Fruit fly (Drosophila melanogaster) whole organism, embryonic: Measurements from ENCODE around the gene Dad1.

Experiments
- Aef1 ChIP-seq: fragments of 200-800 bp; sonication (Bioruptor generic); IDR thresholded peaks from 3 replicates; pipeline ENCODE4 v1.3.6; 2022; ENCODE audit warnings: missing biosample characterization, missing genetic modification characterization
- Bgb ChIP-seq: fragments of 200-800 bp; sonication (Bioruptor generic); IDR thresholded peaks from 2 replicates; pipeline ENCODE4 v1.3.6; 2022; ENCODE audit warnings: missing biosample characterization, missing genetic modification characterization; ENCODE audit not compliant: partially characterized antibody
- CG10267 ChIP-seq: fragments of 200-800 bp; sonication (Bioruptor generic); optimal IDR thresholded peaks from 2 replicates; lab custom pipeline; 2018; ENCODE audit warnings: missing biosample characterization, mild to moderate bottlenecking, missing genetic modification characterization, moderate library complexity
- CG11723 ChIP-seq: fragments of 200-800 bp; sonication (Bioruptor generic); optimal IDR thresholded peaks from 2 replicates; lab custom pipeline; 2017; ENCODE audit warnings: missing biosample characterization, mild to moderate bottlenecking, missing genetic modification characterization
- CG14050 ChIP-seq: fragments of 200-800 bp; sonication (Bioruptor generic); IDR thresholded peaks from 3 replicates; pipeline ENCODE4 v1.3.6; 2022; ENCODE audit warnings: missing biosample characterization, missing genetic modification characterization
- CG17612 ChIP-seq: fragments of 200-800 bp; sonication (Bioruptor generic); IDR thresholded peaks from 2 replicates; pipeline ENCODE4 v1.3.6; 2022; ENCODE audit warnings: missing biosample characterization, missing genetic modification characterization
- CG17912 ChIP-seq: fragments of 200-800 bp; sonication (Bioruptor generic); optimal IDR thresholded peaks from 2 replicates; lab custom pipeline; 2018; ENCODE audit warnings: missing biosample characterization, mild to moderate bottlenecking, missing genetic modification characterization
- CG1832 ChIP-seq: fragments of 200-800 bp; sonication (Bioruptor generic); optimal IDR thresholded peaks from 2 replicates; lab custom pipeline; 2017; ENCODE audit warnings: missing biosample characterization, mild to moderate bottlenecking, missing genetic modification characterization, inconsistent platforms
- CG32532 ChIP-seq: fragments of 200-800 bp; sonication (Bioruptor generic); IDR thresholded peaks from 2 replicates; pipeline ENCODE4 v1.3.6; 2022; ENCODE audit warnings: missing biosample characterization, missing genetic modification characterization
- CG34224 ChIP-seq: fragments of 200-800 bp; sonication (Bioruptor generic); IDR thresholded peaks from 3 replicates; pipeline ENCODE4 v1.3.6; 2022; ENCODE audit warnings: missing biosample characterization, missing genetic modification characterization; ENCODE audit not compliant: partially characterized antibody
- CG34376 ChIP-seq: fragments of 200-800 bp; sonication (Bioruptor generic); optimal IDR thresholded peaks from 2 replicates; lab custom pipeline; 2018; ENCODE audit warnings: missing biosample characterization, mild to moderate bottlenecking, missing genetic modification characterization
- CG34422 ChIP-seq: fragments of 200-800 bp; sonication (Bioruptor generic); IDR thresholded peaks from 3 replicates; pipeline ENCODE4 v1.3.6; 2022; ENCODE audit warnings: missing biosample characterization, missing genetic modification characterization
- CG42726 ChIP-seq: fragments of 200-800 bp; sonication (Bioruptor generic); IDR thresholded peaks from 2 replicates; pipeline ENCODE4 v1.3.6; 2022; ENCODE audit warnings: missing biosample characterization, missing genetic modification characterization; ENCODE audit not compliant: partially characterized antibody
- CG4282 ChIP-seq: fragments of 200-800 bp; sonication (Bioruptor generic); optimal IDR thresholded peaks from 2 replicates; lab custom pipeline; 2016; ENCODE audit warnings: missing biosample characterization, missing genetic modification characterization
- CG43689 ChIP-seq: fragments of 200-800 bp; sonication (Bioruptor generic); IDR thresholded peaks from 2 replicates; pipeline ENCODE4 v1.3.6; 2022; ENCODE audit warnings: missing biosample characterization, missing genetic modification characterization
- CG4854 ChIP-seq: fragments of 200-800 bp; sonication (Bioruptor generic); optimal IDR thresholded peaks from 2 replicates; lab custom pipeline; 2016; ENCODE audit warnings: missing biosample characterization, missing genetic modification characterization, inconsistent platforms
- CG6813 ChIP-seq: fragments of 200-800 bp; sonication (Bioruptor generic); optimal IDR thresholded peaks from 2 replicates; lab custom pipeline; 2017; ENCODE audit warnings: missing biosample characterization, missing genetic modification characterization, mild to moderate bottlenecking, moderate library complexity, missing genetic modification reagents
- CG7745 ChIP-seq: fragments of 200-800 bp; sonication (Bioruptor generic); optimal IDR thresholded peaks from 2 replicates; lab custom pipeline; 2018; ENCODE audit warnings: missing biosample characterization, mild to moderate bottlenecking, missing genetic modification characterization, moderate library complexity
- CG8924 ChIP-seq: fragments of 200-800 bp; optimal IDR thresholded peaks from 3 replicates; lab custom pipeline; 2019; ENCODE audit warnings: missing biosample characterization, mild to moderate bottlenecking, missing genetic modification characterization, moderate library complexity
- Doc2 ChIP-seq: fragments of 200-800 bp; sonication (Bioruptor generic); IDR thresholded peaks from 2 replicates; pipeline ENCODE4 v1.3.6; 2022; ENCODE audit warnings: missing biosample characterization, missing genetic modification characterization
- Dp ChIP-seq: fragments of 200-800 bp; sonication (Bioruptor generic); optimal IDR thresholded peaks from 2 replicates; lab custom pipeline; 2018; ENCODE audit warnings: missing biosample characterization, mild to moderate bottlenecking, missing genetic modification characterization, moderate library complexity
- Dref ChIP-seq: fragments of 200-800 bp; sonication (Bioruptor generic); IDR thresholded peaks from 2 replicates; pipeline ENCODE4 v1.3.6; 2022; ENCODE audit warnings: missing biosample characterization, missing genetic modification characterization
- Drgx ChIP-seq: fragments of 200-800 bp; sonication (Bioruptor generic); IDR thresholded peaks from 2 replicates; pipeline ENCODE4 v1.3.6; 2022; ENCODE audit warnings: missing biosample characterization, missing genetic modification characterization
- Fer1 ChIP-seq: fragments of 200-800 bp; sonication (Bioruptor generic); optimal IDR thresholded peaks from 2 replicates; lab custom pipeline; 2017; ENCODE audit warnings: missing biosample characterization, mild to moderate bottlenecking, missing genetic modification characterization
- HLHmδ ChIP-seq: fragments of 200-800 bp; sonication (Bioruptor generic); optimal IDR thresholded peaks from 2 replicates; lab custom pipeline; 2018; ENCODE audit warnings: missing biosample characterization, mild to moderate bottlenecking, missing genetic modification characterization, moderate library complexity
- Lim3 ChIP-seq: fragments of 200-800 bp; sonication (Bioruptor generic); IDR thresholded peaks from 2 replicates; pipeline ENCODE4 v1.3.6; 2022; ENCODE audit warnings: missing biosample characterization, missing genetic modification characterization
- Meics ChIP-seq: fragments of 200-800 bp; sonication (Bioruptor generic); optimal IDR thresholded peaks from 2 replicates; lab custom pipeline; 2017; ENCODE audit warnings: missing biosample characterization, mild to moderate bottlenecking, missing genetic modification characterization
- Pdp1 ChIP-seq, 2 experiments: fragments of 200-800 bp; sonication (Bioruptor generic); optimal IDR thresholded peaks; 3 replicates each; lab custom pipeline; 2016; ENCODE audit warnings: missing biosample characterization in 2 of 2, missing genetic modification characterization in 2 of 2, mild to moderate bottlenecking in 1 of 2, moderate library complexity in 1 of 2
- Side ChIP-seq: fragments of 200-800 bp; sonication (Bioruptor generic); optimal IDR thresholded peaks from 2 replicates; lab custom pipeline; 2016; ENCODE audit warnings: missing biosample characterization, missing genetic modification characterization
- Tbp ChIP-seq: fragments of >200 bp; optimal IDR thresholded peaks from 2 replicates; lab custom pipeline; 2018; ENCODE audit warnings: missing biosample characterization, missing genetic modification characterization
- cwo ChIP-seq: fragments of 200-800 bp; sonication (Bioruptor generic); optimal IDR thresholded peaks from 3 replicates; lab custom pipeline; 2017; ENCODE audit warnings: missing biosample characterization, missing genetic modification characterization, mild to moderate bottlenecking, moderate library complexity, missing genetic modification reagents
- dmrt11E ChIP-seq: fragments of 200-800 bp; sonication (Bioruptor generic); optimal IDR thresholded peaks from 3 replicates; lab custom pipeline; 2018; ENCODE audit warnings: missing biosample characterization, mild to moderate bottlenecking, missing genetic modification characterization, moderate library complexity
- dpn ChIP-seq, 2 experiments: fragments of 200-800 bp; sonication (Bioruptor generic); optimal IDR thresholded peaks; 3 replicates each; lab custom pipeline; 2016; ENCODE audit warnings: missing biosample characterization in 2 of 2, missing genetic modification characterization in 2 of 2
- en ChIP-seq: fragments of 200-800 bp; sonication (Bioruptor generic); optimal IDR thresholded peaks from 2 replicates; lab custom pipeline; 2016; ENCODE audit warnings: missing biosample characterization, missing genetic modification characterization
- hth ChIP-seq: fragments of >200 bp; optimal IDR thresholded peaks from 2 replicates; lab custom pipeline; 2017; ENCODE audit warnings: inconsistent platforms
- jigr1 ChIP-seq: fragments of 200-800 bp; sonication (Bioruptor generic); IDR thresholded peaks from 3 replicates; pipeline ENCODE4 v1.3.6; 2022; ENCODE audit warnings: missing biosample characterization, missing genetic modification characterization
- lbe ChIP-seq: fragments of 200-800 bp; sonication (Bioruptor generic); optimal IDR thresholded peaks from 2 replicates; lab custom pipeline; 2016; ENCODE audit warnings: missing biosample characterization, mild to moderate bottlenecking, missing genetic modification characterization
- mam ChIP-seq: fragments of 200-800 bp; sonication (Bioruptor generic); optimal IDR thresholded peaks from 3 replicates; lab custom pipeline; 2016; ENCODE audit warnings: missing biosample characterization, missing genetic modification characterization
- odd ChIP-seq: fragments of 200-800 bp; sonication (Bioruptor generic); optimal IDR thresholded peaks from 2 replicates; lab custom pipeline; 2017; ENCODE audit warnings: missing biosample characterization, mild to moderate bottlenecking, missing genetic modification characterization
- pb ChIP-seq: fragments of 200-800 bp; sonication (Bioruptor generic); optimal IDR thresholded peaks from 3 replicates; lab custom pipeline; 2016; ENCODE audit warnings: missing biosample characterization, missing genetic modification characterization
- run ChIP-seq: fragments of 200-800 bp; sonication (Bioruptor generic); optimal IDR thresholded peaks from 3 replicates; lab custom pipeline; 2018; ENCODE audit warnings: missing biosample characterization, mild to moderate bottlenecking, missing genetic modification characterization
- salm ChIP-seq: fragments of 200-800 bp; sonication (Bioruptor generic); optimal IDR thresholded peaks from 2 replicates; lab custom pipeline; 2018; ENCODE audit warnings: missing biosample characterization, mild to moderate bottlenecking, missing genetic modification characterization
- scrt ChIP-seq: fragments of 200-800 bp; sonication (Bioruptor generic); optimal IDR thresholded peaks from 2 replicates; lab custom pipeline; 2018; ENCODE audit warnings: missing biosample characterization, mild to moderate bottlenecking, missing genetic modification characterization, moderate library complexity
- sqz ChIP-seq: fragments of 200-800 bp; sonication (Bioruptor generic); optimal IDR thresholded peaks from 3 replicates; lab custom pipeline; 2018; ENCODE audit warnings: missing biosample characterization, mild to moderate bottlenecking, missing genetic modification characterization
- twi ChIP-seq: fragments of 200-800 bp; optimal IDR thresholded peaks from 2 replicates; lab custom pipeline; 2019; ENCODE audit warnings: missing biosample characterization, mild to moderate bottlenecking, missing genetic modification characterization, moderate library complexity
- tx ChIP-seq: fragments of 200-800 bp; sonication (Bioruptor generic); optimal IDR thresholded peaks from 2 replicates; lab custom pipeline; 2016; ENCODE audit warnings: missing biosample characterization, missing genetic modification characterization
- z ChIP-seq: fragments of 200-800 bp; sonication (Bioruptor generic); IDR thresholded peaks from 3 replicates; pipeline ENCODE4 v1.3.6; 2022; ENCODE audit warnings: missing biosample characterization, missing genetic modification characterization
- zen ChIP-seq: fragments of 200-800 bp; sonication (Bioruptor generic); optimal IDR thresholded peaks from 3 replicates; lab custom pipeline; 2018; ENCODE audit warnings: missing biosample characterization, mild to moderate bottlenecking, missing genetic modification characterization, moderate library complexity
- zfh2 ChIP-seq: fragments of 200-800 bp; sonication (Bioruptor generic); optimal IDR thresholded peaks from 2 replicates; lab custom pipeline; 2016; ENCODE audit warnings: missing biosample characterization, missing genetic modification characterization

Gene Dad1

DNA sequence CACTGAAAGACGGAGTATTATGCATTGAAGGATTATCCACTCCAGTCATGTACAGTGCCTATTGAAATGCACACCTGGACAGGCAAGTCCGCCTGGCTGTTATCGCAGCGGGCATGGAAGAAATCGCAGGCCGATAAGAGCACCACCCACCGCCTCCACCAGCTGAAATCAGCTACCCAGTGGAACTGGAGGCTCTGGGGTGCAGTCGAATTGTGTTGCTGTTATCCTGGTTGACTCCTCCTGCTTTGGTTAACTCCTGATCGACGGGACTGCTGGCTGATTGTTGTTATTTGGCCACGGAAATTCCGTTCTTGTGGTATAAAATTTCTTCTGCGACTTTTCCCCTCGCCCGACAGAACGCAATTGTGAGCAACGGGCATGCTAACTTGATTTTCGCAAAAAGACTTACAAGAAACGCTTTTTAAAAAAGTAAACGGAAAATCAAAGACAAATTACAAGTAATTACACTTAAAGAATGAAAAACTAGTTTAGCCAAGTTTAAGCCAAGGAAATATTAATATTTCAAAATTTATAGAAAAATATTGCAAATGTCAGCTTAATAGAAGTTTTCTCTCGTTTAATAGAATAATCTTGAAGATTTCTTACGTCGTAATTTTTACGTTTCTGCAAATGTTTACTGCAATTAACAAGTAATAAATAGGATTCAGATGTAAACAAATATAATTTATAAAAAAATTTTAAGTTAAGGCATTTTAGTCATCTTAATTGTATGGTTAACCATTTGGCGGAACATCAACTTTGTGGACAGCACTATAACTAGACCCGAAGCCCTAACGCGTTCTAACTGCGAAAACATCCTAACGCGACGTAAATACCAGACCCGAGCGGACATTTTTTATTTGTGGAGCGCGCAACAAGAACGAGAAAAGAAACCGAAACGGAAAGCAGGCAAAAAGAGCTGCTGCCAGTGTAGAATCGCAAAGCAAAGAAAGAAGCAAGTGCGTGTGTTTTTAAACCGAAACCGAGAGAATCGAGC, 31.2 kb upstream of the Dad1 start, which contains the start of the genes CG13398 and Akap200:
Gene CG13398 (minus strand): TSS at position 370 of the 997 bp plus-strand sequence.
Gene Akap200 (plus strand): TSS at position 804 of the 997 bp plus-strand sequence.
- TF ChIP-seq HLHmδ (GFP tag; lab: Kevin White, UChicago) (peak; percentile 67), odd (no peak), CG34422 (GFP tag; lab: Robert Waterston, UW) (no peak), CG42726 (no peak), CG17612 (GFP tag; lab: Robert Waterston, UW) (no peak), CG4282 (no peak), CG11723 (GFP tag; lab: Kevin White, UChicago) (no peak), CG6813 (GFP tag; lab: Kevin White, UChicago) (no peak), run (tag; lab: Kevin White, UChicago) (no peak), Aef1 (no peak), CG34224 (GFP tag; lab: Robert Waterston, UW) (no peak), en (GFP tag; lab: Kevin White, UChicago) (no peak), CG10267 (tag; lab: Kevin White, UChicago) (peak; percentile 47), pb (GFP tag; lab: Kevin White, UChicago) (no peak), dmrt11E (tag; lab: Kevin White, UChicago) (no peak), z (GFP tag; lab: Robert Waterston, UW) (no peak), CG32532 (GFP tag; lab: Robert Waterston, UW) (no peak), lbe (GFP tag; lab: Kevin White, UChicago) (no peak), cwo (GFP tag; lab: Kevin White, UChicago) (no peak), salm (tag; lab: Kevin White, UChicago) (no peak), zfh2 (no peak), Dref (GFP tag; lab: Robert Waterston, UW) (0 out of 2 replicates have a peak, but pooled peaks have one; percentile 20), Side (GFP tag; lab: Kevin White, UChicago) (no peak), Fer1 (GFP tag; lab: Kevin White, UChicago) (no peak), Lim3 (GFP tag; lab: Robert Waterston, UW) (no peak), jigr1 (GFP tag; lab: Robert Waterston, UW) (no peak), scrt (GFP tag; lab: Kevin White, UChicago) (no peak), twi (tag; lab: Kevin White, UChicago) (no peak), Meics (GFP tag; lab: Kevin White, UChicago) (peak; percentile 3), mam (GFP tag; lab: Kevin White, UChicago) (no peak), Pdp1 (GFP tag; optimal IDR thresholded peaks at IDR 0.05; lab: Kevin White, UChicago) (peak in 1 of 2 experiments; percentile 32), Bgb (0 out of 2 replicates have a peak, but pooled peaks have one; percentile 19), CG4854 (GFP tag; lab: Kevin White, UChicago) (no peak), CG14050 (no peak), CG7745 (tag; lab: Kevin White, UChicago) (no peak), Doc2 (GFP tag; lab: Robert Waterston, UW) (no peak), CG34376 (GFP tag; lab: Kevin White, UChicago) (no peak), Drgx (GFP tag; lab: Robert Waterston, UW) (no peak; the same call in 1 of the 2 replicates), zen (tag; lab: Kevin White, UChicago) (peak; percentile 19), CG43689 (GFP tag; lab: Robert Waterston, UW) (no peak), hth (lab: Kevin White, UChicago) (no peak), sqz (no peak), Tbp (GFP tag; lab: Kevin White, UChicago) (peak; percentile 79), CG1832 (GFP tag; lab: Kevin White, UChicago) (no peak), CG8924 (tag; lab: Kevin White, UChicago) (peak; percentile 46), dpn (GFP tag; optimal IDR thresholded peaks at IDR 0.05; lab: Kevin White, UChicago) (peak in 1 of 2 experiments; percentile 9), CG17912 (GFP tag; lab: Kevin White, UChicago) (peak; percentile 24), tx (GFP tag; lab: Kevin White, UChicago) (no peak), Dp (GFP tag; lab: Kevin White, UChicago) (peak; percentile 49)
